Fruit fly (Drosophila melanogaster) whole organism, embryonic: ENCODE data around the gene Irp-1B.

Experiments
- Abd-B ChIP-seq: fragments of 200-800 bp; sonication (Bioruptor generic); optimal IDR thresholded peaks from 2 replicates; lab custom pipeline; 2018; ENCODE audit warnings: missing biosample characterization, mild to moderate bottlenecking, missing genetic modification characterization, moderate library complexity
- Bgb ChIP-seq: fragments of 200-800 bp; sonication (Bioruptor generic); IDR thresholded peaks from 2 replicates; pipeline ENCODE4 v1.3.6; 2022; ENCODE audit warnings: missing biosample characterization, missing genetic modification characterization; ENCODE audit not compliant: partially characterized antibody
- CG10321 ChIP-seq: fragments of 200-800 bp; sonication (Bioruptor generic); IDR thresholded peaks from 2 replicates; pipeline ENCODE4 v1.3.6; 2022; ENCODE audit warnings: missing biosample characterization, missing genetic modification characterization
- CG11504 ChIP-seq: fragments of 200-800 bp; sonication (Bioruptor generic); optimal IDR thresholded peaks from 3 replicates; lab custom pipeline; 2019; ENCODE audit warnings: missing biosample characterization, mild to moderate bottlenecking, missing genetic modification characterization, moderate library complexity
- CG13424 ChIP-seq: fragments of 200-800 bp; sonication (Bioruptor generic); optimal IDR thresholded peaks from 2 replicates; lab custom pipeline; 2019; ENCODE audit warnings: missing biosample characterization, mild to moderate bottlenecking, missing genetic modification characterization, moderate library complexity
- CG13624 ChIP-seq: fragments of 200-800 bp; sonication (Bioruptor generic); optimal IDR thresholded peaks from 2 replicates; lab custom pipeline; 2016; ENCODE audit warnings: missing biosample characterization, missing genetic modification characterization
- CG15479 ChIP-seq: fragments of 200-800 bp; sonication (Bioruptor generic); optimal IDR thresholded peaks from 3 replicates; lab custom pipeline; 2019; ENCODE audit warnings: missing biosample characterization, mild to moderate bottlenecking, missing genetic modification characterization, moderate library complexity
- CG17829 ChIP-seq: fragments of 200-800 bp; optimal IDR thresholded peaks from 2 replicates; lab custom pipeline; 2019; ENCODE audit warnings: missing biosample characterization, mild to moderate bottlenecking, missing genetic modification characterization, moderate library complexity
- CG1832 ChIP-seq: fragments of 200-800 bp; sonication (Bioruptor generic); optimal IDR thresholded peaks from 2 replicates; lab custom pipeline; 2017; ENCODE audit warnings: missing biosample characterization, mild to moderate bottlenecking, missing genetic modification characterization, inconsistent platforms
- CG18476 ChIP-seq: fragments of 200-800 bp; sonication (Bioruptor generic); optimal IDR thresholded peaks from 2 replicates; lab custom pipeline; 2016; ENCODE audit warnings: missing biosample characterization, mild to moderate bottlenecking, missing genetic modification characterization
- CG31224 ChIP-seq: fragments of 200-800 bp; sonication (Bioruptor generic); IDR thresholded peaks from 2 replicates; pipeline ENCODE4 v1.3.6; 2022; ENCODE audit warnings: missing biosample characterization, missing genetic modification characterization
- CG3407 ChIP-seq: fragments of 200-800 bp; sonication (Bioruptor generic); optimal IDR thresholded peaks from 2 replicates; lab custom pipeline; 2018; ENCODE audit warnings: missing biosample characterization, mild to moderate bottlenecking, missing genetic modification characterization
- CG5245 ChIP-seq: fragments of 200-800 bp; sonication (Bioruptor generic); optimal IDR thresholded peaks from 3 replicates; lab custom pipeline; 2016; ENCODE audit warnings: missing biosample characterization, missing genetic modification characterization
- CG7372 ChIP-seq: fragments of 200-800 bp; sonication (Bioruptor generic); IDR thresholded peaks from 2 replicates; pipeline ENCODE4 v1.3.6; 2022; ENCODE audit warnings: missing biosample characterization, missing genetic modification characterization
- CG7745 ChIP-seq: fragments of 200-800 bp; sonication (Bioruptor generic); optimal IDR thresholded peaks from 2 replicates; lab custom pipeline; 2018; ENCODE audit warnings: missing biosample characterization, mild to moderate bottlenecking, missing genetic modification characterization, moderate library complexity
- CTCF ChIP-seq: fragments of 200-800 bp; sonication (Bioruptor generic); optimal IDR thresholded peaks from 2 replicates; lab custom pipeline; 2017; ENCODE audit warnings: missing biosample characterization, mild to moderate bottlenecking, missing genetic modification characterization, moderate library complexity
- Chrac-16 ChIP-seq: fragments of 200-800 bp; sonication (Bioruptor generic); optimal IDR thresholded peaks from 3 replicates; lab custom pipeline; 2016; ENCODE audit warnings: missing biosample characterization, missing genetic modification characterization
- CrebB ChIP-seq: fragments of 200-800 bp; sonication (Bioruptor generic); optimal IDR thresholded peaks from 3 replicates; lab custom pipeline; 2018; ENCODE audit warnings: missing biosample characterization, mild to moderate bottlenecking, missing genetic modification characterization
- Dp ChIP-seq: fragments of 200-800 bp; sonication (Bioruptor generic); optimal IDR thresholded peaks from 2 replicates; lab custom pipeline; 2018; ENCODE audit warnings: missing biosample characterization, mild to moderate bottlenecking, missing genetic modification characterization, moderate library complexity
- H2.0 ChIP-seq: fragments of 200-800 bp; sonication (Bioruptor generic); IDR thresholded peaks from 2 replicates; pipeline ENCODE4 v1.3.6; 2022; ENCODE audit warnings: missing biosample characterization, missing genetic modification characterization
- HLH4C ChIP-seq: fragments of 200-800 bp; sonication (Bioruptor generic); IDR thresholded peaks from 3 replicates; pipeline ENCODE4 v1.3.6; 2022; ENCODE audit warnings: missing biosample characterization, missing genetic modification characterization; ENCODE audit not compliant: partially characterized antibody
- Hand ChIP-seq: fragments of 200-800 bp; sonication (Bioruptor generic); optimal IDR thresholded peaks from 2 replicates; lab custom pipeline; 2017; ENCODE audit warnings: mild to moderate bottlenecking, missing biosample characterization, missing genetic modification reagents, missing genetic modification characterization
- HmgZ ChIP-seq: fragments of 200-800 bp; sonication (Bioruptor generic); optimal IDR thresholded peaks from 2 replicates; lab custom pipeline; 2018; ENCODE audit warnings: missing biosample characterization, mild to moderate bottlenecking, missing genetic modification characterization
- NK7.1 ChIP-seq: fragments of 200-800 bp; sonication (Bioruptor generic); optimal IDR thresholded peaks from 3 replicates; lab custom pipeline; 2016; ENCODE audit warnings: missing biosample characterization, missing genetic modification characterization
- Nf-YA ChIP-seq: fragments of 200-800 bp; sonication (Bioruptor generic); IDR thresholded peaks from 2 replicates; pipeline ENCODE4 v1.3.6; 2022; ENCODE audit warnings: missing biosample characterization, missing genetic modification characterization
- Scr ChIP-seq: fragments of 200-800 bp; sonication (Bioruptor generic); IDR thresholded peaks from 2 replicates; pipeline ENCODE4 v1.3.6; 2022; ENCODE audit warnings: missing biosample characterization, missing genetic modification characterization; ENCODE audit not compliant: partially characterized antibody
- Sry-β ChIP-seq: fragments of 200-800 bp; sonication (Bioruptor generic); optimal IDR thresholded peaks from 2 replicates; lab custom pipeline; 2018; ENCODE audit warnings: missing biosample characterization, mild to moderate bottlenecking, missing genetic modification characterization, moderate library complexity
- YL-1 ChIP-seq: fragments of 200-800 bp; sonication (Bioruptor generic); optimal IDR thresholded peaks from 3 replicates; lab custom pipeline; 2017; ENCODE audit warnings: missing biosample characterization, mild to moderate bottlenecking, missing genetic modification characterization
- abd-A ChIP-seq: fragments of 200-800 bp; sonication (Bioruptor generic); optimal IDR thresholded peaks from 3 replicates; lab custom pipeline; 2019; ENCODE audit warnings: missing biosample characterization, mild to moderate bottlenecking, missing genetic modification characterization, moderate library complexity
- al ChIP-seq: fragments of 200-800 bp; sonication (Bioruptor generic); IDR thresholded peaks from 2 replicates; pipeline ENCODE4 v1.3.6; 2022; ENCODE audit warnings: missing biosample characterization, missing genetic modification characterization
- corto ChIP-seq: fragments of 200-800 bp; sonication (Bioruptor generic); optimal IDR thresholded peaks from 2 replicates; lab custom pipeline; 2016; ENCODE audit warnings: missing biosample characterization, mild to moderate bottlenecking, missing genetic modification characterization, moderate library complexity
- croc ChIP-seq: fragments of 200-800 bp; sonication (Bioruptor generic); conservative IDR thresholded peaks from 3 replicates; pipeline ENCODE4 v1.3.6; 2022; ENCODE audit warnings: missing biosample characterization, missing genetic modification characterization
- disco-r ChIP-seq: fragments of 200-800 bp; sonication (Bioruptor generic); optimal IDR thresholded peaks from 2 replicates; lab custom pipeline; 2016; ENCODE audit warnings: missing biosample characterization, missing genetic modification characterization
- ftz-f1 ChIP-seq: fragments of 200-800 bp; sonication (Bioruptor generic); optimal IDR thresholded peaks from 2 replicates; lab custom pipeline; 2016; ENCODE audit warnings: missing biosample characterization, missing genetic modification characterization
- gfzf ChIP-seq: fragments of 200-800 bp; sonication (Bioruptor generic); optimal IDR thresholded peaks from 2 replicates; lab custom pipeline; 2016; ENCODE audit warnings: missing biosample characterization, mild to moderate bottlenecking, missing genetic modification characterization, moderate library complexity
- h ChIP-seq: fragments of >200 bp; optimal IDR thresholded peaks from 2 replicates; lab custom pipeline; 2017
- hb ChIP-seq: fragments of 200-800 bp; sonication (Bioruptor generic); IDR thresholded peaks from 3 replicates; pipeline ENCODE4 v1.3.6; 2022; ENCODE audit warnings: missing biosample characterization, missing genetic modification characterization; ENCODE audit not compliant: partially characterized antibody
- hkb ChIP-seq, 2 experiments: fragments of 200-800 bp in 1 of 2; fragments of >200 bp in 1 of 2; sonication (Bioruptor generic) in 1 of 2; IDR thresholded peaks in 1 of 2; optimal IDR thresholded peaks in 1 of 2; 2 replicates each; pipeline versions ENCODE4 v1.3.6 to Lab custom; 2017 to 2022; ENCODE audit warnings: missing biosample characterization in 1 of 2, missing genetic modification characterization in 1 of 2
- jigr1 ChIP-seq: fragments of 200-800 bp; sonication (Bioruptor generic); IDR thresholded peaks from 3 replicates; pipeline ENCODE4 v1.3.6; 2022; ENCODE audit warnings: missing biosample characterization, missing genetic modification characterization
- lbe ChIP-seq: fragments of 200-800 bp; sonication (Bioruptor generic); optimal IDR thresholded peaks from 2 replicates; lab custom pipeline; 2016; ENCODE audit warnings: missing biosample characterization, mild to moderate bottlenecking, missing genetic modification characterization
- lilli ChIP-seq: fragments of 200-800 bp; sonication (Bioruptor generic); optimal IDR thresholded peaks from 3 replicates; lab custom pipeline; 2016; ENCODE audit warnings: missing biosample characterization, missing genetic modification characterization
- lov ChIP-seq, 2 experiments: fragments of 200-800 bp in 1 of 2; fragments of >200 bp in 1 of 2; sonication (Bioruptor generic) in 1 of 2; IDR thresholded peaks in 1 of 2; optimal IDR thresholded peaks in 1 of 2; 2 replicates in 1 of 2; 3 replicates in 1 of 2; pipeline versions ENCODE4 v1.3.6 to Lab custom; 2017 to 2022; ENCODE audit warnings: missing biosample characterization in 1 of 2, missing genetic modification characterization in 1 of 2
- mam ChIP-seq: fragments of 200-800 bp; sonication (Bioruptor generic); optimal IDR thresholded peaks from 3 replicates; lab custom pipeline; 2016; ENCODE audit warnings: missing biosample characterization, missing genetic modification characterization
- mld ChIP-seq: fragments of 200-800 bp; sonication (Bioruptor generic); IDR thresholded peaks from 3 replicates; pipeline ENCODE4 v1.3.6; 2022; ENCODE audit warnings: missing biosample characterization, missing genetic modification characterization; ENCODE audit not compliant: partially characterized antibody
- pfk ChIP-seq: fragments of 200-800 bp; sonication (Bioruptor generic); optimal IDR thresholded peaks from 2 replicates; lab custom pipeline; 2018; ENCODE audit warnings: missing biosample characterization, mild to moderate bottlenecking, missing genetic modification characterization, moderate library complexity
- psq ChIP-seq: fragments of 200-800 bp; sonication (Bioruptor generic); optimal IDR thresholded peaks from 2 replicates; lab custom pipeline; 2017; ENCODE audit warnings: missing biosample characterization, missing genetic modification characterization
- schlank ChIP-seq: fragments of 200-800 bp; sonication (Bioruptor generic); optimal IDR thresholded peaks from 2 replicates; lab custom pipeline; 2018; ENCODE audit warnings: missing biosample characterization, mild to moderate bottlenecking, missing genetic modification characterization
- scrt ChIP-seq: fragments of 200-800 bp; sonication (Bioruptor generic); optimal IDR thresholded peaks from 2 replicates; lab custom pipeline; 2018; ENCODE audit warnings: missing biosample characterization, mild to moderate bottlenecking, missing genetic modification characterization, moderate library complexity
- sd ChIP-seq: fragments of 200-800 bp; sonication (Bioruptor generic); optimal IDR thresholded peaks from 3 replicates; lab custom pipeline; 2018; ENCODE audit warnings: missing biosample characterization, mild to moderate bottlenecking, missing genetic modification characterization, moderate library complexity
- toy ChIP-seq: fragments of 200-800 bp; sonication (Bioruptor generic); IDR thresholded peaks from 2 replicates; pipeline ENCODE4 v1.3.6; 2022; ENCODE audit warnings: missing biosample characterization, missing genetic modification characterization
- yki ChIP-seq: fragments of >200 bp; optimal IDR thresholded peaks from 3 replicates; lab custom pipeline; 2018

Gene Irp-1B

DNA sequence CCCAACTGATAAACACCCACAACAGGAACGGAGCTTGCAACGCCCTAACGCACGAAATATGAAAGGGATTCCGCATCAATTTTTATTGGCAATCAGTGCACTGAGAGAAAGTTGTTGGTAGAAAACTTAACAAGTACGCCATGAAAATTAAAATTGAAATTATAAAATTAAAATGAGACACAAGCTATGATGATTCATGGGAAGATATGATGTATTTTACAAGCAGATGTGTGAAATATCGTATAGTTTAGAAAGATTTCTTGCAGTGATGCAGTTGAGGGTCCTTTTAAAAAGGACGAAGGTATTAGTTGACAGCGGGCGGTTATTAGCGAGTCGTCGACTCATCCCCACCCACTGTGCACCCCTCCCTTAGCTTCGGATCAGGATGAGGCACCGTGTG lies 42.2 kb downstream of the Irp-1B start (continued):
- TF ChIP-seq HLH4C (GFP tag; lab: Robert Waterston, UW): no peak
- no peak for TF ChIP-seq CG13624 (GFP tag; lab: Kevin White, UChicago)
- TF ChIP-seq YL-1 (GFP tag; lab: Kevin White, UChicago): no peak
- no peak for TF ChIP-seq hkb (optimal IDR thresholded peaks at IDR 0.05; lab: Kevin White, UChicago)
- 0 out of 2 replicates have a peak, but pooled peaks have one; percentile 22 for TF ChIP-seq hkb (GFP tag; IDR thresholded peaks at IDR 0.05; lab: Robert Waterston, UW)
- TF ChIP-seq pfk (GFP tag; lab: Kevin White, UChicago): no peak
- TF ChIP-seq NK7.1 (GFP tag; lab: Kevin White, UChicago): no peak
- no peak for TF ChIP-seq sd
- no peak for TF ChIP-seq scrt (GFP tag; lab: Kevin White, UChicago)
- no peak for TF ChIP-seq CG15479 (GFP tag; lab: Kevin White, UChicago)
- no peak for TF ChIP-seq lilli
- no peak for TF ChIP-seq ftz-f1 (GFP tag; lab: Kevin White, UChicago)
- no peak for TF ChIP-seq Nf-YA (GFP tag; lab: Robert Waterston, UW)
- TF ChIP-seq lbe (GFP tag; lab: Kevin White, UChicago): no peak
- TF ChIP-seq al (GFP tag; lab: Robert Waterston, UW): no peak
- no peak for TF ChIP-seq Hand (GFP tag; lab: Kevin White, UChicago)
- no peak for TF ChIP-seq schlank (tag; lab: Kevin White, UChicago)
- TF ChIP-seq disco-r (GFP tag; lab: Kevin White, UChicago): no peak
- no peak for TF ChIP-seq corto (GFP tag; lab: Kevin White, UChicago)
- TF ChIP-seq Dp (GFP tag; lab: Kevin White, UChicago): no peak
- TF ChIP-seq CG10321 (GFP tag; lab: Robert Waterston, UW): no peak
- TF ChIP-seq H2.0: no peak
- TF ChIP-seq toy (GFP tag; lab: Robert Waterston, UW): no peak
- TF ChIP-seq yki (lab: Kevin White, UChicago): no peak
- no peak for TF ChIP-seq CG1832 (GFP tag; lab: Kevin White, UChicago)
- no peak for TF ChIP-seq jigr1
- TF ChIP-seq gfzf (GFP tag; lab: Kevin White, UChicago): no peak
- TF ChIP-seq Chrac-16: no peak
- no peak for TF ChIP-seq CG7745 (tag; lab: Kevin White, UChicago)
- TF ChIP-seq abd-A (tag; lab: Kevin White, UChicago): no peak
- TF ChIP-seq CG11504 (tag; lab: Kevin White, UChicago): peak; percentile 49
- TF ChIP-seq Abd-B: no peak
- no peak for TF ChIP-seq CG5245 (GFP tag; lab: Kevin White, UChicago)
- no peak for TF ChIP-seq CG18476 (GFP tag; lab: Kevin White, UChicago)
- no peak for TF ChIP-seq psq (GFP tag; lab: Kevin White, UChicago)
- no peak for TF ChIP-seq CG13424 (tag; lab: Kevin White, UChicago)
- no peak for TF ChIP-seq Sry-β (GFP tag; lab: Kevin White, UChicago)
- TF ChIP-seq CG31224: no peak
- TF ChIP-seq mld (GFP tag; lab: Robert Waterston, UW): no peak
- no peak for TF ChIP-seq CG3407 (GFP tag; lab: Kevin White, UChicago)
- no peak for TF ChIP-seq Scr
- no peak for TF ChIP-seq HmgZ
- TF ChIP-seq croc (GFP tag; lab: Robert Waterston, UW): no peak; the same call in 2 of the 3 replicates
- TF ChIP-seq mam: no peak
- TF ChIP-seq CrebB (tag; lab: Kevin White, UChicago): no peak
- TF ChIP-seq lov (optimal IDR thresholded peaks at IDR 0.05; lab: Kevin White, UChicago): no peak
- TF ChIP-seq lov (GFP tag; IDR thresholded peaks at IDR 0.05; lab: Robert Waterston, UW): no peak
- TF ChIP-seq CTCF: no peak
- TF ChIP-seq hb (GFP tag; lab: Robert Waterston, UW): no peak
- no peak for TF ChIP-seq CG17829
- no peak for TF ChIP-seq Bgb
- no peak for TF ChIP-seq h (lab: Kevin White, UChicago)
- no peak for TF ChIP-seq CG7372 (GFP tag; lab: Robert Waterston, UW)
